Fruit fly (Drosophila melanogaster) whole organism, embryonic: Measurements from ENCODE around the gene CG3368.

Experiments used
- ATbp ChIP-seq: fragments of 200-800 bp; sonication (Bioruptor generic); optimal IDR thresholded peaks from 2 replicates; lab custom pipeline; 2017; ENCODE audit warnings: missing biosample characterization, mild to moderate bottlenecking, missing genetic modification characterization, missing genetic modification reagents
- Aef1 ChIP-seq: fragments of 200-800 bp; sonication (Bioruptor generic); IDR thresholded peaks from 3 replicates; pipeline ENCODE4 v1.3.6; 2022; ENCODE audit warnings: missing biosample characterization, missing genetic modification characterization
- Bgb ChIP-seq: fragments of 200-800 bp; sonication (Bioruptor generic); IDR thresholded peaks from 2 replicates; pipeline ENCODE4 v1.3.6; 2022; ENCODE audit warnings: missing biosample characterization, missing genetic modification characterization; ENCODE audit not compliant: partially characterized antibody
- CG10654 ChIP-seq: fragments of 200-800 bp; sonication (Bioruptor generic); optimal IDR thresholded peaks from 2 replicates; lab custom pipeline; 2016; ENCODE audit warnings: missing biosample characterization, missing genetic modification characterization
- CG12071 ChIP-seq: fragments of 200-800 bp; sonication (Bioruptor generic); optimal IDR thresholded peaks from 3 replicates; lab custom pipeline; 2018; ENCODE audit warnings: missing biosample characterization, mild to moderate bottlenecking, missing genetic modification characterization
- CG12236 ChIP-seq: fragments of 200-800 bp; sonication (Bioruptor generic); optimal IDR thresholded peaks from 2 replicates; lab custom pipeline; 2016; ENCODE audit warnings: missing biosample characterization, missing genetic modification characterization
- CG16863 ChIP-seq: fragments of 200-800 bp; sonication (Bioruptor generic); optimal IDR thresholded peaks from 3 replicates; lab custom pipeline; 2016; ENCODE audit warnings: missing biosample characterization, missing genetic modification characterization
- CG17568 ChIP-seq: fragments of 200-800 bp; sonication (Bioruptor generic); optimal IDR thresholded peaks from 2 replicates; lab custom pipeline; 2018; ENCODE audit warnings: missing biosample characterization, mild to moderate bottlenecking, missing genetic modification characterization, moderate library complexity
- CG18476 ChIP-seq: fragments of 200-800 bp; sonication (Bioruptor generic); optimal IDR thresholded peaks from 2 replicates; lab custom pipeline; 2016; ENCODE audit warnings: missing biosample characterization, mild to moderate bottlenecking, missing genetic modification characterization
- CG34422 ChIP-seq: fragments of 200-800 bp; sonication (Bioruptor generic); IDR thresholded peaks from 3 replicates; pipeline ENCODE4 v1.3.6; 2022; ENCODE audit warnings: missing biosample characterization, missing genetic modification characterization
- CG4282 ChIP-seq: fragments of 200-800 bp; sonication (Bioruptor generic); optimal IDR thresholded peaks from 2 replicates; lab custom pipeline; 2016; ENCODE audit warnings: missing biosample characterization, missing genetic modification characterization
- CG4360 ChIP-seq: fragments of 200-800 bp; sonication (Bioruptor generic); IDR thresholded peaks from 2 replicates; pipeline ENCODE4 v1.3.6; 2022; ENCODE audit warnings: missing biosample characterization, missing genetic modification characterization
- CG6654 ChIP-seq: fragments of 200-800 bp; sonication (Bioruptor generic); optimal IDR thresholded peaks from 2 replicates; lab custom pipeline; 2017; ENCODE audit warnings: missing biosample characterization, mild to moderate bottlenecking, missing genetic modification characterization
- CG6813 ChIP-seq: fragments of 200-800 bp; sonication (Bioruptor generic); optimal IDR thresholded peaks from 2 replicates; lab custom pipeline; 2017; ENCODE audit warnings: missing biosample characterization, missing genetic modification characterization, mild to moderate bottlenecking, moderate library complexity, missing genetic modification reagents
- CG8359 ChIP-seq: fragments of 200-800 bp; sonication (Bioruptor generic); optimal IDR thresholded peaks from 2 replicates; lab custom pipeline; 2017; ENCODE audit warnings: missing biosample characterization, mild to moderate bottlenecking, missing genetic modification characterization, borderline replicate concordance
- CG8388 ChIP-seq: fragments of 200-800 bp; sonication (Bioruptor generic); optimal IDR thresholded peaks from 2 replicates; lab custom pipeline; 2019; ENCODE audit warnings: missing biosample characterization, mild to moderate bottlenecking, missing genetic modification characterization, moderate library complexity
- CG8944 ChIP-seq: fragments of 200-800 bp; sonication (Bioruptor generic); optimal IDR thresholded peaks from 3 replicates; lab custom pipeline; 2016; ENCODE audit warnings: missing biosample characterization, missing genetic modification characterization
- CG9437 ChIP-seq: fragments of 200-800 bp; sonication (Bioruptor generic); optimal IDR thresholded peaks from 2 replicates; lab custom pipeline; 2018; ENCODE audit warnings: missing biosample characterization, mild to moderate bottlenecking, missing genetic modification characterization
- CkIIα-i1 ChIP-seq: fragments of 200-800 bp; sonication (Bioruptor generic); IDR thresholded peaks from 2 replicates; pipeline ENCODE4 v1.3.6; 2022; ENCODE audit warnings: missing biosample characterization, missing genetic modification characterization
- Dp ChIP-seq: fragments of 200-800 bp; sonication (Bioruptor generic); optimal IDR thresholded peaks from 2 replicates; lab custom pipeline; 2018; ENCODE audit warnings: missing biosample characterization, mild to moderate bottlenecking, missing genetic modification characterization, moderate library complexity
- Eip74EF ChIP-seq, 2 experiments: fragments of 200-800 bp in 1 of 2; fragments of >200 bp in 1 of 2; sonication (Bioruptor generic) in 1 of 2; optimal IDR thresholded peaks; 2 replicates each; lab custom pipeline; 2017 to 2019; ENCODE audit warnings: missing biosample characterization in 2 of 2, missing genetic modification characterization in 2 of 2, mild to moderate bottlenecking in 1 of 2, moderate library complexity in 1 of 2
- Gug ChIP-seq: fragments of 200-800 bp; sonication (Bioruptor generic); IDR thresholded peaks from 4 replicates; pipeline ENCODE4 v1.3.6; 2022; ENCODE audit warnings: missing biosample characterization, missing genetic modification characterization
- HLH3B ChIP-seq: fragments of 200-800 bp; sonication (Bioruptor generic); IDR thresholded peaks from 2 replicates; pipeline ENCODE4 v1.3.6; 2022; ENCODE audit warnings: missing biosample characterization, missing genetic modification characterization
- Lpt ChIP-seq: fragments of >200 bp; optimal IDR thresholded peaks from 2 replicates; lab custom pipeline; 2018; ENCODE audit warnings: missing biosample characterization, missing genetic modification characterization
- Mes4 ChIP-seq: fragments of 200-800 bp; sonication (Bioruptor generic); optimal IDR thresholded peaks from 2 replicates; lab custom pipeline; 2016; ENCODE audit warnings: missing biosample characterization, missing genetic modification characterization
- Nf-YB ChIP-seq: fragments of 200-800 bp; sonication (Bioruptor generic); optimal IDR thresholded peaks from 3 replicates; lab custom pipeline; 2019; ENCODE audit warnings: missing biosample characterization, mild to moderate bottlenecking, missing genetic modification characterization, moderate library complexity
- Oli ChIP-seq: fragments of 200-800 bp; sonication (Bioruptor generic); optimal IDR thresholded peaks from 2 replicates; lab custom pipeline; 2018; ENCODE audit warnings: missing biosample characterization, mild to moderate bottlenecking, missing genetic modification characterization, moderate library complexity
- Pdp1 ChIP-seq, 2 experiments: fragments of 200-800 bp; sonication (Bioruptor generic); optimal IDR thresholded peaks; 3 replicates each; lab custom pipeline; 2016; ENCODE audit warnings: missing biosample characterization in 2 of 2, missing genetic modification characterization in 2 of 2, mild to moderate bottlenecking in 1 of 2, moderate library complexity in 1 of 2
- Sox100B ChIP-seq: fragments of 200-800 bp; sonication (Bioruptor generic); optimal IDR thresholded peaks from 3 replicates; lab custom pipeline; 2018; ENCODE audit warnings: missing biosample characterization, mild to moderate bottlenecking, missing genetic modification characterization
- Tbp ChIP-seq: fragments of >200 bp; optimal IDR thresholded peaks from 2 replicates; lab custom pipeline; 2018; ENCODE audit warnings: missing biosample characterization, missing genetic modification characterization
- Usf ChIP-seq: fragments of 200-800 bp; sonication (Bioruptor generic); optimal IDR thresholded peaks from 2 replicates; lab custom pipeline; 2017; ENCODE audit warnings: missing genotype, missing biosample characterization, missing genetic modification characterization
- az2 ChIP-seq: fragments of 200-800 bp; sonication (Bioruptor generic); optimal IDR thresholded peaks from 3 replicates; lab custom pipeline; 2016; ENCODE audit warnings: missing biosample characterization, missing genetic modification characterization
- da ChIP-seq: fragments of 200-800 bp; sonication (Bioruptor generic); optimal IDR thresholded peaks from 2 replicates; lab custom pipeline; 2016; ENCODE audit warnings: missing biosample characterization, missing genetic modification characterization
- grn ChIP-seq: fragments of 200-800 bp; sonication (Bioruptor generic); optimal IDR thresholded peaks from 3 replicates; lab custom pipeline; 2017; ENCODE audit warnings: missing biosample characterization, missing genetic modification characterization
- her ChIP-seq: fragments of 200-800 bp; sonication (Bioruptor generic); optimal IDR thresholded peaks from 2 replicates; lab custom pipeline; 2016; ENCODE audit warnings: missing biosample characterization, missing genetic modification characterization
- hth ChIP-seq: fragments of >200 bp; optimal IDR thresholded peaks from 2 replicates; lab custom pipeline; 2017; ENCODE audit warnings: inconsistent platforms
- lab ChIP-seq: fragments of 200-800 bp; sonication (Bioruptor generic); optimal IDR thresholded peaks from 3 replicates; lab custom pipeline; 2017; ENCODE audit warnings: missing biosample characterization, missing genetic modification characterization, mild to moderate bottlenecking, moderate library complexity, missing genetic modification reagents
- mirr ChIP-seq: fragments of 200-800 bp; sonication (Bioruptor generic); optimal IDR thresholded peaks from 3 replicates; lab custom pipeline; 2018; ENCODE audit warnings: missing biosample characterization, mild to moderate bottlenecking, missing genetic modification characterization
- mld ChIP-seq: fragments of 200-800 bp; sonication (Bioruptor generic); IDR thresholded peaks from 3 replicates; pipeline ENCODE4 v1.3.6; 2022; ENCODE audit warnings: missing biosample characterization, missing genetic modification characterization; ENCODE audit not compliant: partially characterized antibody
- nerfin-2 ChIP-seq: fragments of 200-800 bp; sonication (Bioruptor generic); IDR thresholded peaks from 2 replicates; pipeline ENCODE4 v1.3.6; 2022; ENCODE audit warnings: missing biosample characterization, missing genetic modification characterization; ENCODE audit not compliant: partially characterized antibody
- p53 ChIP-seq: fragments of 200-800 bp; sonication (Bioruptor generic); optimal IDR thresholded peaks from 2 replicates; lab custom pipeline; 2016; ENCODE audit warnings: missing biosample characterization, missing genetic modification characterization
- sens ChIP-seq: fragments of 200-800 bp; sonication (Bioruptor generic); peaks from one replicate; lab custom pipeline; 2016; ENCODE audit warnings: missing biosample characterization, missing genetic modification characterization
- sqz ChIP-seq: fragments of 200-800 bp; sonication (Bioruptor generic); optimal IDR thresholded peaks from 3 replicates; lab custom pipeline; 2018; ENCODE audit warnings: missing biosample characterization, mild to moderate bottlenecking, missing genetic modification characterization
- ssp ChIP-seq: fragments of 200-800 bp; sonication (Bioruptor generic); IDR thresholded peaks from 2 replicates; pipeline ENCODE4 v1.3.6; 2022; ENCODE audit warnings: missing biosample characterization, missing genetic modification characterization
- sug ChIP-seq: fragments of 200-800 bp; optimal IDR thresholded peaks from 2 replicates; lab custom pipeline; 2019; ENCODE audit warnings: missing biosample characterization, mild to moderate bottlenecking, missing genetic modification characterization, moderate library complexity
- trh ChIP-seq: fragments of 200-800 bp; sonication (Bioruptor generic); optimal IDR thresholded peaks from 2 replicates; lab custom pipeline; 2016; ENCODE audit warnings: missing biosample characterization, missing genetic modification characterization
- wdn ChIP-seq: fragments of 200-800 bp; sonication (Bioruptor generic); IDR thresholded peaks from 2 replicates; pipeline ENCODE4 v1.3.6; 2022; ENCODE audit warnings: missing biosample characterization, missing genetic modification characterization

Gene CG3368

DNA sequence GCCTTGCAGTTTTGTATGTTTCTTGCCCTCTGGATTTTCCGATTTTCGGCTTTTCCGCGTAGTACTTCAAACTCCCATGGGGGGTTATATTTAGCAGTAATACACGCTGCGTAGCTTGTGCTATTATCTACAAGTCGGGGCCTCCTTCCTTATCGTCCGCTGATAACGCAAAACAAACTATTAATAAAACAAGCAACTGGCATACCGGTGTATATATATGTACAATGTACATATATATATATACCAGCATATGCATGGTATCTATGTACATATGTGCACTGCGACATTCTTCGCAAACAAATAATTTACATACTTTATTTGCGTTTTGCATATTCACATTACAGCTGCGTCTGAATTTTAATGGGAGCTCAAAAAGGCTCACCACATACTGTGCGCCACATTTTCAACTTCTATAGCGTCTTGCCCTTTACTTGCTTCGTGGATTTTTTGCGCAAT, 29.6 kb upstream of the CG3368 start (continued):
- TF ChIP-seq CG4360 (GFP tag; lab: Robert Waterston, UW) (0 out of 2 replicates have a peak, but pooled peaks have one; percentile 32), sens (GFP tag; lab: Kevin White, UChicago) (peak; percentile 79), CG6813 (peak; percentile 31)
- TF ChIP-seq, all 482 proteins: peak for 15

DNA sequence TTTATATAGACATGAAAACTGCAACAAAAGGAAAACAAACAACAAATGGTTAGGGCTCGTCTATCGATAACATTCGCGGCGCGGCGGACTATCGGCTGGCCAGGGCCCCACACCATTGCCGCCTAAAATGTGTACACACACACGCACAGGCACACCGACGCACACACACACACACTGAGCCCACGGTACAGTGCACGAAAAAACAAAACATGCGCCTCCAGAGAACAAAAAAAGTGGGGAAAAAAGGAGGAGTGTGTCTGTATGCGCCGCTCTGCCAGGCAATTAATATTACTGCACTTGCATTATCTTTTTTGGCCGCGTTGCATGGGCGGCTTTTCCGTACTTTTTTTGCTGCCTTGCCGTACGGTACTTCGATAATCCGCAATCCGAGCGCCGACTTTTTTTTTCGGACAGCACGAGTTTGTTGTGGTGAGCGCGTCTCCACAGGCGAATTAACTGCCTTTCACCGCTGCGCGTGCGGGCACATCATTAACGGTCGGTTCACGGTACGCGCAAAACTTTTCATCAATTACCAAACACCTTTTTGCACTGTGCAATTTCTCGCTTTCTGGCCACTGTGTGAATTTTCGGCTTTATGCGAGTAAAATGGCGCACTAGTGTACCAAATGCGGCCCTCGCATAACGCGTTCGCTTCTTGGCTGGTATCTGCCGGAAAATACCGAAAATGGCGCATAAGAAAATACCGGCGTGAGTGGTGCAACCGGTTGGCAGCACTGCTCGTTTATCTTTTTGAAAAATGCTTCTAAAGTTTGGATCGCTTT, 20.0 kb upstream of the CG3368 start, which contains the start of gene woc:
woc (minus strand) TSS at position 622 of the 782 bp plus-strand sequence.
- peak; percentile 1 for TF ChIP-seq CG12236 (GFP tag; lab: Kevin White, UChicago)
- no peak for TF ChIP-seq mirr (GFP tag; lab: Kevin White, UChicago)
- peak; percentile 17 for TF ChIP-seq trh (GFP tag; lab: Kevin White, UChicago)
- TF ChIP-seq nerfin-2 (GFP tag; lab: Robert Waterston, UW) = peak; percentile 83
- peak; percentile 96 for TF ChIP-seq CG34422
- no peak for TF ChIP-seq lab (GFP tag; lab: Kevin White, UChicago)
- no peak for TF ChIP-seq sug (tag; lab: Kevin White, UChicago)
- no peak for TF ChIP-seq CG9437 (GFP tag; lab: Kevin White, UChicago)
- no peak for TF ChIP-seq Sox100B (GFP tag; lab: Kevin White, UChicago)
- peak; percentile 48 to 51 for TF ChIP-seq Pdp1 (GFP tag; optimal IDR thresholded peaks at IDR 0.05; lab: Kevin White, UChicago)
- TF ChIP-seq grn (GFP tag; lab: Kevin White, UChicago) = no peak
- TF ChIP-seq CG10654 (GFP tag; lab: Kevin White, UChicago) = peak; percentile 32
- TF ChIP-seq Aef1 (GFP tag; lab: Robert Waterston, UW) = peak; percentile 57; the same call in 2 of the 3 replicates
- TF ChIP-seq Mes4 (GFP tag; lab: Kevin White, UChicago) = no peak
- TF ChIP-seq sqz = peak; percentile 87
- peak; percentile 43; the same call in 1 of the 2 replicates for TF ChIP-seq ssp (GFP tag; lab: Robert Waterston, UW)
- no peak for TF ChIP-seq Tbp (GFP tag; lab: Kevin White, UChicago)
- TF ChIP-seq CG8388 = peak; percentile 99
- peak; percentile 71 for TF ChIP-seq CG4282 (GFP tag; lab: Kevin White, UChicago)
- no peak for TF ChIP-seq CG8359 (GFP tag; lab: Kevin White, UChicago)
- TF ChIP-seq ATbp (GFP tag; lab: Kevin White, UChicago) = no peak
- no peak for TF ChIP-seq CG8944 (GFP tag; lab: Kevin White, UChicago)
- peak; percentile 59; the same call in 3 of the 4 replicates for TF ChIP-seq Gug (GFP tag; lab: Robert Waterston, UW)
- TF ChIP-seq wdn (GFP tag; lab: Robert Waterston, UW) = peak; percentile 69
- no peak for TF ChIP-seq p53 (GFP tag; lab: Kevin White, UChicago)
- TF ChIP-seq CG6654 = no peak
- TF ChIP-seq CG16863 (GFP tag; lab: Kevin White, UChicago) = peak; percentile 64
- peak; percentile 77 for TF ChIP-seq mld (GFP tag; lab: Robert Waterston, UW)
- peak; percentile 91 for TF ChIP-seq Bgb (GFP tag; lab: Robert Waterston, UW)
- TF ChIP-seq da (GFP tag; lab: Kevin White, UChicago) = no peak
- TF ChIP-seq CG12071 (GFP tag; lab: Kevin White, UChicago) = no peak
- TF ChIP-seq hth (lab: Kevin White, UChicago) = no peak
- no peak for TF ChIP-seq Eip74EF (GFP tag; optimal IDR thresholded peaks at IDR 0.05; lab: Kevin White, UChicago)
- no peak for TF ChIP-seq Lpt
- no peak for TF ChIP-seq Nf-YB (GFP tag; lab: Kevin White, UChicago)
- no peak for TF ChIP-seq Oli
- TF ChIP-seq HLH3B (GFP tag; lab: Robert Waterston, UW) = peak; percentile 52; the same call in 1 of the 2 replicates
- no peak for TF ChIP-seq CkIIα-i1
- TF ChIP-seq az2 = peak; percentile 27
- TF ChIP-seq her = peak; percentile 60
- no peak for TF ChIP-seq CG18476 (GFP tag; lab: Kevin White, UChicago)
- peak; percentile 76 for TF ChIP-seq Dp
- no peak for TF ChIP-seq CG17568
- no peak for TF ChIP-seq Usf (GFP tag; lab: Kevin White, UChicago)
